Worm (Caenorhabditis elegans) whole organism, young adult: ENCODE results near the gene eri-9.

Experiments
- F22D6.2 ChIP-seq: sonication (generic microtip); optimal IDR thresholded peaks from 2 replicates; lab custom pipeline; 2016; ENCODE audit warnings: mild to moderate bottlenecking, missing genetic modification characterization, missing compliant biosample characterization
- ama-1 ChIP-seq, 3 experiments: fragments of 150-350 bp in 1 of 3; sonication (generic microtip) in 2 of 3; optimal IDR thresholded peaks; 2 replicates each; lab custom pipeline; 2014 to 2018; ENCODE audit warnings: missing biosample characterization in 2 of 3, missing genetic modification characterization in 2 of 3, missing genetic modification reagents in 2 of 3
- die-1 ChIP-seq: sonication (generic microtip); optimal IDR thresholded peaks from 2 replicates; lab custom pipeline; 2016; ENCODE audit warnings: missing genotype, mild to moderate bottlenecking, missing genetic modification characterization, missing compliant biosample characterization
- dpl-1 ChIP-seq: fragments of 150-350 bp; optimal IDR thresholded peaks from 2 replicates; lab custom pipeline; 2014; ENCODE audit warnings: missing biosample characterization, missing genetic modification reagents, missing genetic modification characterization
- nfya-2 ChIP-seq: fragments of 200-800 bp; sonication (Bioruptor generic); IDR thresholded peaks from 2 replicates; pipeline ENCODE4 v1.3.6; 2022; ENCODE audit warnings: missing genetic modification reagents, missing genetic modification characterization, missing compliant biosample characterization
- snpc-3.4 ChIP-seq: sonication (generic microtip); optimal IDR thresholded peaks from 2 replicates; lab custom pipeline; 2017; ENCODE audit warnings: missing genetic modification characterization, mild to moderate bottlenecking, missing compliant biosample characterization, antibody characterized with exemption, moderate library complexity, missing genotype, missing genetic modification reagents
- snpc-4 ChIP-seq, 5 experiments: fragments of 150-350 bp in 1 of 5; sonication (generic microtip) in 4 of 5; optimal IDR thresholded peaks; 2 replicates each; lab custom pipeline; 2014 to 2018; ENCODE audit warnings: missing genetic modification characterization in 5 of 5, missing biosample characterization in 3 of 5, antibody characterized with exemption in 2 of 5, mild to moderate bottlenecking in 2 of 5, missing compliant biosample characterization in 2 of 5, missing genotype in 2 of 5, moderate library complexity in 2 of 5, missing genetic modification reagents in 1 of 5
- somi-1 ChIP-seq: fragments of 200-800 bp; sonication (Bioruptor generic); optimal IDR thresholded peaks from 2 replicates; lab custom pipeline; 2018; ENCODE audit warnings: mild to moderate bottlenecking, missing genetic modification characterization, missing compliant biosample characterization
- unc-62 ChIP-seq: fragments of 150-350 bp; optimal IDR thresholded peaks from 2 replicates; lab custom pipeline; 2014; ENCODE audit warnings: missing biosample characterization, missing genetic modification reagents, missing genetic modification characterization

DNA sequence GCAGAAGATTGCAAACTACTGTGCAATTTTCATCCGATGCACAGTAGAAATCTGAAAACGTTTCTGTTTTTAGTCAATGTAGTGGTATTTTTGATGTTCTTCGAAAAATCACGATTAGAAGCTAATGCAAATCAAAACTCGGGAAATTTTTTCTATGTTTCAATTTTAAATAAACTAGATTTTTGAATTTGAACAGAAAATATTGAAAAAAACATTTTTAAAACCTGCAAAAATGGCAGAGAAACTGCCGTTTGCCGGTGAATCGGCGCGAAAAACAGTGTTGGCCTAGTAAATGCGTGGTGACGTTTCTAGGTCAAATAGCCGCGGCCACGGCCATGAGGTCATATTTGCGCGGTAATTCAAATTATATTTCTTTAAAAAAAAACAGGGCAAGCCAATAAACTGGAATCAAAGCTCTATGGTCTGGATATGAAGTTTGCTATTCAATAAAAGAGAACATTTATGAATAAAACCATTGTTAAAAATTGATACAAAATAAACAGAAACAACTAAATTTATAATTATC is 2.0 kb upstream of the eri-9 start, which contains the start of gene set-2:
- TF ChIP-seq dpl-1 (GFP tag; lab: Kevin White, UChicago) (peak; percentile 92), snpc-3.4 (tag; lab: Kevin White, UChicago) (peak; percentile 78), unc-62 (GFP tag; lab: Kevin White, UChicago) (no peak), nfya-2 (GFP tag; lab: Robert Waterston, UW) (no peak), die-1 (no peak), ama-1 (optimal IDR thresholded peaks at IDR 0.05; lab: Kevin White, UChicago) (no peak), ama-1 (GFP tag; optimal IDR thresholded peaks at IDR 0.05; lab: Kevin White, UChicago) (no peak), somi-1 (GFP tag; lab: Kevin White, UChicago) (no peak), F22D6.2 (peak; percentile 43), snpc-4 (GFP tag; optimal IDR thresholded peaks at IDR 0.05; lab: Kevin White, UChicago) (peak; percentile 16), snpc-4 (tag; optimal IDR thresholded peaks at IDR 0.05; lab: Kevin White, UChicago) (peak in 1 of 4 experiments; percentile 37)
